Fruit fly (Drosophila melanogaster): ENCODE measurements around the gene GstZ2.

Gene GstZ2

DNA sequence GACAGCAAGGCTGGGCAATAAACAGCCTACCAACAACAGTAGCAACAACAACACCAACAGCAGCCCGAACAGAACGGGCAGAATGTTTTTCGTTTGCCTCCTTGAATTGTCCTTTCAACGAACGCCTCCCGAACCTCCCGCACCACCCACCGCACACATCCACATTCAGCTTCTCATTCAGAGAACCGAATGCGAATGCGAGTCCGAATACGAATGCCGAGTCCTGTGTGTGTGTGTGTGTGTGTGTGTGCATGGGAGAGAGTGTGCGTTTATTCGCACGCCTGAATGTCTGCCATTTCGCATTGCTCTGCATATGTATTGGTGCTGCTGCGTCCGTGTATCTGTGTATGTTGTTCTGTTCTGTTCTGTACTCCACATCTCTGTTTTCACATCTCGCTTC, 28.0 kb upstream of the GstZ2 start:
- no peak for TF ChIP-seq CG17801 (GFP tag; optimal IDR thresholded peaks at IDR 0.05; ENCODE audit: partially characterized antibody)

DNA sequence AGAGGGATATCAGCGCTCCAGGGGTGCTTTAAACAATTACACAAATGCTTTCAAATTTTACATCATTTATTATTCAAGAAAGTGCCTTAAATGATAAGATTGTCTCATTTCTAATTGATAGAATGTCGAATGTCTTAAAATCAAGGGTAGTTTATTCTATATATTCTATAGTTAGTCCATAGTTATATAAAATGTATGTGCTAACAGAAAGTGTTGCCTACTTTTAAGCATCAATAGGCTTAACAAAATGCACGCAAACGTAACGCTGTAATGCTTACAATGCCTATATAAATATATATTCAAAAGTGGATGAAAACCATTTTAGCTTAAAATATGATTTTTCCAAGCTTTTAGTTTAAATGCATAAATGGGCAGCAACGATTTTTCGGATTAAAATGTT, 27.5 kb upstream of the GstZ2 start:
- no peak for TF ChIP-seq CG17801 (GFP tag; optimal IDR thresholded peaks at IDR 0.05; ENCODE audit: partially characterized antibody)

DNA sequence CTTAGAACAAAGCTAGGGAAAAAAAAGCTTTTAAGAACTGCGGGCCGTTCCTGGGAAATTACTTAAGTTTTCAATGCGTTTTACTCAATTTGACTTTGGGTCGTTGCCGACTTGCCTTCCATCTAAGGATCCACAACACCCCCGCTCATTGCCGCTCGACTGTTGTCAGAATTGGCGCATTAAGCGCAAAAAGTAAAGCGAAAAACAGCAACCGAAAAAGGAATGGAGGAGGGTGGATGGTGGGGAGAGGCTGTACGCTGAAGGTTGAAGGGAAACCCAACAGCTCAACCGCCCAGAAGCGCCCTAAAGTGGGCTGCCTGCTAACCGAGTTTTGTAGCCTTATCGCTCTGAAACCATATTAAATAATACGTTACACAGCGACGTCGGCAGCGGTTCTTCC, 27.1 kb upstream of the GstZ2 start:
- no peak for TF ChIP-seq CG17801 (GFP tag; optimal IDR thresholded peaks at IDR 0.05; ENCODE audit: partially characterized antibody)

DNA sequence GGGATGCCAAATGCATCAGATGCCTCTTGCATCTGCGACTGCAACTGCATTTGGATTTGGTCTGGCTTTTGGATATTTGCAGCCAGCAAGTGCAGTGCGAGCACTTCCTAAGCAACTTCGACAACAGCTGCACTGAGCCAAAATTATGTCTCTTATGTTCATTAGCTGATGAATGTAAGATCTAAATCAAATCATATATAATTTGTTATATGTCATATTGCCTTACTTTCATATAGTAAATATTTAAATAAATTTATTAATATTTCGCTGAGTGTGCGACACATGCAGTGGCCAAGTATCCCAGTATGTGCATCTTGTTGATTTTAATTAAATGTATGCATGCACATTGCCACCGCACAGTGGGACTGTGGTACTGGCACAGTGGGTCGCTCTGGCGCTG, 19.9 kb upstream of the GstZ2 start:
- TF ChIP-seq CG17801 (GFP tag; optimal IDR thresholded peaks at IDR 0.05; ENCODE audit: partially characterized antibody), result no peak

DNA sequence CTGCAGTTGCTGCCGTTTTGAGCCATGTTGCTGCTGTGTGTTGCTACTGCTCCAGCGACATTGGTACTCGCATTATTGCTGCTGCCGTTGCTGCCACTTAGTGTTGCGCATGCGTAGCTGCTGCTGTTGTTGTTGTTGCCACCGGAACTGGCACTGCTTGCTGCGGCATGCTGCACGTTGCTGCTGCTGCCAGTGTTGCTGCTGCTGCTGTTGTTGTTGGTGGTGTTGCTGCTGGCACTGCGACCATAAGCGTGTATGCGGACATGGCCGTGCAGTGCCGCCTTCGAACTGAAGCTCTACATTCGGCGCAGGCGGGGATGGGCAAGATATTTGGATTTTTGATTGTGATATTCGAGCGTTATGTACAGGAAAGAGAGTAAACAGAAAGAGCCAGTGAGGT, 7.7 kb upstream of the GstZ2 start:
- TF ChIP-seq CG17801 (GFP tag; optimal IDR thresholded peaks at IDR 0.05; ENCODE audit: partially characterized antibody), result no peak

DNA sequence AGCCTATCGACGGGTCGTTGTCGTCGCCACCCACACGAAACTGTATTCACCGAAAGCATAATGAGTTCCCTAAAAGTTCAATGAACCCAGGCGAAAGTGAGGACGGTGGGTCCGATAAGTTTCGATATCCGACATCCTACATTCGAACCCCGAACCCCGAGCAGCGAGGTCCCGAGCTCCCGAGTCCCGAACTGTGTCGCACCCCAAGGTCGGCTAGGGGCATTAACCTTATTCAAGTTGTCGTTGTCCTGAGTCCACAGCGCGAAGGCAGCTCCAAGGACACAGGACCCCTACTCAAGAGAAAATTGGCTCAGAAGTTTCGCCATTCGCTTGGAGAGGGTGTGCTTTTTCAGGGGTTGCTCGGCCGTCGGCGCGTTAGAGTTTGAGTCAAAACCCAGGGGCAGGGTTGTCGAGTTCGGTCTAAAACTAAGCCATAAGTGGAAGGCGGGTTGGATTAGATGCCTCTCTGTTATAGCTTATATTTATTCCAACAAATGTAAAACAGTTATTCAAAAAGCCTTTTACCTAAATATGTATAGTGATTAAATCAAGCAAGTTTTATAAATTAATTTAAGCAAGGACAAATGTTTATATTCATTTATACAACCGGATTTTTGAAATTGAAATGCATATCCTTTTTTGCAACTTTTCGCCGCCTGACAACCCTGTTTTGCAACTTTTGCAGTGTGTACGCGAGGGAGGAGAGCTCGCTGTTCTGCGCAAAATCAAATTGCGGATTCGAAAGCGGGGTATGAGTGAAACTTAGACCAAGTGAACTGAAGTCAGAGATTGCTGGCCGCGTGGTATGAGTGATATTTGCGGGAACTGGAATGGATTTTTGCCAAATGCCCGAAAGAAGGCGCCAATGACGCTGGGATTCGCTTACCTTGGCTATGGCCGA, 817 bp downstream of the GstZ2 start:
- no peak for TF ChIP-seq CG17801 (GFP tag; optimal IDR thresholded peaks at IDR 0.05; ENCODE audit: partially characterized antibody)

DNA sequence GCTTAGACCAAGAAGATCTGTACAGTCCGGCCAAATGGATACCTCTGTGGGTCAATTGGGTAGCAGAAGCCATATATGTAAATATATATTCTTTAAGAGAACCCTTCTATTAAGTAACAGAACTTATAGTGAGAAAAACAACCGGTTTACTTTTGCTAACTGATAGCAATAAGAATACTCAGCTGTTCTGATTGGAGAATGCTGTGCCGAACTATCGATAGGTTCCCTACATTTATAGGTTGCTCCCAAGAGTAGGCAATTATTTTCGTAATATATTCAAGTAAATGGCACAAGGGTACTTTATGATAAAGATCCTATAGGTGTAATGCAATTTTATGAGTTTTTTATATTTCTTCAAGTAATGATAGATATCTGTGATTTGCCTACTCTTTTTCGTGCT, 4.1 kb downstream of the GstZ2 start, which contains the start of gene GstZ1:
GstZ1 (minus strand) TSS at position 174 of the 400 bp plus-strand sequence.
- TF ChIP-seq CG17801 (GFP tag; optimal IDR thresholded peaks at IDR 0.05; ENCODE audit: partially characterized antibody), result peak; percentile 40

DNA sequence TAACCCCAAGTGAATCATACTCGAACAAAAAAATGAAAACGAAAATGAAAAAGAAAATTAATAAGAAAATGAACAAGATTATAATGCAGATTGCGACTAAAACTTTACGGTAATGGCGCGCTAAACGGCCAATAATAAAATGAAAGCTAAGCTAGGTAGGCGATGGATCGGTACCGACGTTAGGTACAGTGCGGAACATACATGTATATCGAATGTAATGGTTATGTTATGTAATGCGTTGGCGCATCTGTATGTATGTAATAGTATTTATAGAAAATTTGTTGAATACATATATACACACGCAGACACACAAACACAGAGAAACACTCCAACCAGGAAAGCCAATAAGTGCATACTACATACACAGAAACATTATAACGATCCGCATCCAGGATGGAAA, 5.5 kb downstream of the GstZ2 start:
- no peak for TF ChIP-seq CG17801 (GFP tag; optimal IDR thresholded peaks at IDR 0.05; ENCODE audit: partially characterized antibody)

DNA sequence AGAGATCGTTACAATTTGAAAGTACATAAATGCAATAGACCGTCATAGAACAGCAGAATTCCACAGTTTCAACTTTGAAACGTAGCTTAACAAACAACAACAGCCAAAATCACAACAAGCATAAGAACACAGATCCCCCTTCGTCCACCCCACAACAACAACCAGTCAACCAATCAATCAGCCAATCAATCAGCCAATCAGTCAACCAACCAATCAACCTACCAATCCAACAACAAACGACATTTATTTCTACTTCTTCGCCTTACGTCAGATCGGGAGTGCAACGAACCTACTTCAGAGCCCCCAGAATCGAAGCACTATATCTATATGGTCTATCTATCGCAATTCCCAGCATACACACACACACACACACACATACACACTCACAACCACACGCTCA, 9.8 kb downstream of the GstZ2 start:
- no peak for TF ChIP-seq CG17801 (GFP tag; optimal IDR thresholded peaks at IDR 0.05; ENCODE audit: partially characterized antibody)

DNA sequence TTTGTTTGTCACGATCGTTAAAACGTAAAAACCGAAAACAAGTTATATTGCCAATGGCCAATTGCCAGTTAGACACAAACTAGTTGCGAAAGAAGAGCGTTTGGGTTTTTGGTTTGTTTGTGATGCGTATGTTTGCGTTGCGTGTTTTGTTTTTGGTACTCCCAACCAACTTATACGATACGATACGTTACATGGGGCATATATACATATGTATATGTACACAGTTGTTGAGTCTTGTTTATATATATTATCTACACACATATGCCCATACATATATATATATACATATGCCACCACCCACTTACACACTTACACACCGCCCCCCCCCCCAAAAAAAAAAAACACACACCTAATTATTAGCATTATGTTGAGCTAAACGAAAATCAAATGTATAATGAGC, 12.1 kb downstream of the GstZ2 start:
- no peak for TF ChIP-seq CG17801 (GFP tag; optimal IDR thresholded peaks at IDR 0.05; ENCODE audit: partially characterized antibody)

DNA sequence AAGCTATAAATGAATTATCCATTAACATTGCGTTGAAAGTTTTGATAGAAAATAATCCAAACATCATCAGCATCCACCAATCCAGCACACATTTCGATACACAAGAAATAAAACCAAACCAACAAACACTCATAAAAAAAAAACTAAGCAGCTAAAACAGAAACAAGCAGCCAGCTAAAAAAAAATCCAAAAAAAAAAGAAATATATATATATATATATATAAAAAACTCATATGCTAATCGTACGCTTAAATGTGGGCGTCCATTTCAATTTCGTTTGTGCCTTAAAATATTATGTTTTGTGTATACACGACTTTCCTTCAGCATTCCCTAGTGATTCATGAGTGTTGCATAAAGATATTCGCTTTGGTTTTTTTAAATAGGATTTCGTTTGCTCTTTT, 18.5 kb downstream of the GstZ2 start:
- TF ChIP-seq CG17801 (GFP tag; optimal IDR thresholded peaks at IDR 0.05; ENCODE audit: partially characterized antibody), result no peak

DNA sequence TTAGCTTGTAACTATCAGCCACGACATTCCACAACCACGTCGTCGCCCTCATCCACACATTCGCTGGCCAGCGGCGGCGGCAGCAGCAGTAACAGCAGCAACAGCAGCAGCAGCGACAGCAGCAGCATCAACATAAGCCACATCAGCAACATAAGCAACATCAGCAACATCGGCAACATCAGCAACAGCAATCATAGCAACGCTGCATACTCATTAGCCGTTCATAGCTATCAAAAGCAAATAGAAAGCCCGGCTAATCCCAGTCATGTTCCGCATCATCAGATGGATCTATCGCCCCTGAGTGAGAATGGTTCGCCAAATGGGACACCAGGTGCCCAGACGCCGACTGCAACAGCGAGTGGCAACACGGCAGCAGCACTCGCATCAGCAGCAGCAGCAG, 19.3 kb downstream of the GstZ2 start:
- no peak for TF ChIP-seq CG17801 (GFP tag; optimal IDR thresholded peaks at IDR 0.05; ENCODE audit: partially characterized antibody)

DNA sequence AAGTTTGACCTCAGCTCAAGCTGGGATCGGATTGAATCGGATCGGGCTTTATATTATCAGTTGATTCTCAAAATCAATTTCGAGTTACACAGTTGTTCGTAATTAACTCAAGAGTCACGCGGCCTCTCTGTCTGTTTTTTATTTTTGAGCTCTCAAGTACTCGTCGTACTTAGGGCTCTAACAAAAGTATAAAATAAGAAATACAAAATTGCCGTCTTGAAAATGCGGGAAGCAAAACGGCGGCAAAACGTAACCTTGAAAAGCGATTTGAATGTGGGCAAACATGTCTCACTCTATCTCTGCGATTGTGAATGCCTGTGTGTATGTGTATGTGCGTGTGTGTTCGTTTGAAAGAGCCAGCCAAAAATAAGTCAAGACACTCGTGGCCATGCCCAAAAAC, 22.8 kb downstream of the GstZ2 start:
- TF ChIP-seq CG17801 (GFP tag; optimal IDR thresholded peaks at IDR 0.05; ENCODE audit: partially characterized antibody), result no peak

DNA sequence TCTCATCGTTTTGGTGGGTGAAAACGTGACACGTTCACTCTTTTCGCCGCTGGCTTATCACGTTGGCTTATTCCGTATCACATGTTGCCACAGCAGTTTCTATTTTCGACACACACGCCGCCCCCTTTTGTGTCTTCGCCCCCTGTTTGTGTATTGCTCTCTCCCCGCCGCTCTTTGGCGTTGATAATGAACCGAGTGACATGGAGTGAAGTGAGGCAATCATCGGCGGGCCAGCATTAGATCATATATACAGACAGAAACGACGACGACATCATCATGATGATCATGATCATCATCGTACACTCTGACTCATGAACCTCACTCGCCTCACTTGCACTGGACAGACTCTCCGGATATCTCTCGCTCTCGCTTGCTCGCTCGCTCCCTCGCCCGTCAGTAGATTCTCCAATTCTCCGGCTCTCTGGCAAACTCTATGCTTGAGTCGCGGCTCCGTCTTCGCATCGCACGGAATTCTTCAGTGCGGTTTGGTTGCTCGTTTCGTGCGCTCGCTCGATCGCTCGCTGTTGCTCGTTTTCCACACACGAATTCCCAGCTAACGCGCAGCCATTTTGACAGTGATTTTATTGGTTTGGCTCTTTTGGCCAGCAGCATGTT, 24.0 kb downstream of the GstZ2 start:
- TF ChIP-seq CG17801 (GFP tag; optimal IDR thresholded peaks at IDR 0.05; ENCODE audit: partially characterized antibody), result peak; percentile 4

DNA sequence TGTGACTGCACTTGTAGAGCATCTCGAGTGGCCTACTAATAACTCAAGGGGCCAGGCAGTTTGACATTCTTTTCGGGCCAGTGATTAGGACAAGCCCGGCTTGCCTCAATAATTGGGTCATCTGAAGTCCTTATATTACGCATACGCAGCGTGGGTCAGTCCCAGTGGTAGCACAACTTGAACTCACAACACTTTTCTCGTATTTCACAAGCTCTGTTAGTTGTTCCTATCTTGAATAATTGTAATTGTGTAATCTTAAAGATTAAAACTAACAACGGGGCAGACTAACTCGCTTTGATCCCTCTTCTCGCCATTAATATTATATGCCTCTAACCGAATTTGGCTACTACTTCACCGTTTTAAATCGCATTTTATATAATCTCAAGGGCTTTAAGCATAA, 24.6 kb downstream of the GstZ2 start:
- TF ChIP-seq CG17801 (GFP tag; optimal IDR thresholded peaks at IDR 0.05; ENCODE audit: partially characterized antibody), result no peak
